Worm (Caenorhabditis elegans) whole organism, L3 larva: ENCODE measurements around the gene F55B11.3.

ENCODE experiments used
- ZK546.5 ChIP-seq: sonication (generic microtip); optimal IDR thresholded peaks from 2 replicates; lab custom pipeline; 2017; ENCODE audit warnings: missing biosample characterization, missing genetic modification characterization
- aly-2 ChIP-seq: fragments of 150-350 bp; optimal IDR thresholded peaks from 2 replicates; lab custom pipeline; 2014; ENCODE audit warnings: missing biosample characterization, missing genetic modification characterization
- ama-1 ChIP-seq: fragments of 150-350 bp; optimal IDR thresholded peaks from 2 replicates; lab custom pipeline; 2018
- ceh-16 ChIP-seq: sonication (generic microtip); optimal IDR thresholded peaks from 2 replicates; lab custom pipeline; 2017; ENCODE audit warnings: missing biosample characterization, missing genetic modification characterization
- ceh-82 ChIP-seq: fragments of 150-350 bp; optimal IDR thresholded peaks from 2 replicates; lab custom pipeline; 2014; ENCODE audit warnings: missing biosample characterization, missing genetic modification characterization
- daf-12 ChIP-seq: fragments of 150-350 bp; optimal IDR thresholded peaks from 2 replicates; lab custom pipeline; 2014; ENCODE audit warnings: missing biosample characterization, missing genetic modification reagents, missing genetic modification characterization
- egl-27 ChIP-seq: sonication (generic microtip); optimal IDR thresholded peaks from 4 replicates; lab custom pipeline; 2017; ENCODE audit warnings: missing biosample characterization, missing genetic modification reagents, missing genetic modification characterization
- egl-5 ChIP-seq: fragments of 150-350 bp; optimal IDR thresholded peaks from 2 replicates; lab custom pipeline; 2017; ENCODE audit warnings: missing biosample characterization, missing genetic modification reagents, missing genetic modification characterization, inconsistent platforms
- elt-1 ChIP-seq: fragments of 150-350 bp; optimal IDR thresholded peaks from 2 replicates; lab custom pipeline; 2014; ENCODE audit warnings: missing biosample characterization, missing genetic modification characterization
- elt-3 ChIP-seq, 3 experiments: fragments of 150-350 bp in 1 of 3; sonication (generic microtip) in 2 of 3; optimal IDR thresholded peaks; 2 replicates in 2 of 3; 4 replicates in 1 of 3; lab custom pipeline; 2014 to 2017; ENCODE audit warnings: missing biosample characterization in 3 of 3, missing genetic modification characterization in 3 of 3
- eor-1 ChIP-seq, 2 experiments: fragments of 150-350 bp; optimal IDR thresholded peaks; 2 replicates each; lab custom pipeline; 2014 to 2018; ENCODE audit warnings: missing biosample characterization in 2 of 2, missing genetic modification characterization in 2 of 2
- fkh-2 ChIP-seq: fragments of 150-350 bp; optimal IDR thresholded peaks from 2 replicates; lab custom pipeline; 2014; ENCODE audit warnings: missing biosample characterization, missing genetic modification reagents, missing genetic modification characterization
- fos-1 ChIP-seq: fragments of 150-350 bp; optimal IDR thresholded peaks from 2 replicates; lab custom pipeline; 2014; ENCODE audit warnings: missing biosample characterization, missing genetic modification characterization
- jun-1 ChIP-seq: fragments of 150-350 bp; optimal IDR thresholded peaks from 2 replicates; lab custom pipeline; 2014; ENCODE audit warnings: missing biosample characterization, missing genetic modification reagents, missing genetic modification characterization
- lin-15B ChIP-seq: fragments of 150-350 bp; optimal IDR thresholded peaks from 2 replicates; lab custom pipeline; 2014; ENCODE audit warnings: missing biosample characterization, missing genetic modification characterization
- lin-39 ChIP-seq: fragments of 150-350 bp; optimal IDR thresholded peaks from 2 replicates; lab custom pipeline; 2018; ENCODE audit warnings: missing biosample characterization, missing genetic modification reagents, missing genetic modification characterization
- mml-1 ChIP-seq: fragments of 150-350 bp; sonication (generic microtip); optimal IDR thresholded peaks from 3 replicates; lab custom pipeline; 2014; ENCODE audit warnings: missing biosample characterization, missing genetic modification characterization
- nhr-11 ChIP-seq: fragments of 150-350 bp; optimal IDR thresholded peaks from 2 replicates; lab custom pipeline; 2014; ENCODE audit warnings: missing biosample characterization, missing genetic modification characterization
- nhr-12 ChIP-seq: fragments of 150-350 bp; optimal IDR thresholded peaks from 2 replicates; lab custom pipeline; 2014; ENCODE audit warnings: missing biosample characterization, missing genetic modification characterization
- nhr-23 ChIP-seq: fragments of 150-350 bp; optimal IDR thresholded peaks from 2 replicates; lab custom pipeline; 2014; ENCODE audit warnings: missing biosample characterization, missing genetic modification reagents, missing genetic modification characterization
- nhr-25 ChIP-seq: sonication (generic microtip); optimal IDR thresholded peaks from 2 replicates; lab custom pipeline; 2017; ENCODE audit warnings: missing biosample characterization, missing genetic modification characterization
- nhr-76 ChIP-seq: fragments of 150-350 bp; sonication (generic microtip); optimal IDR thresholded peaks from 5 replicates; lab custom pipeline; 2014; ENCODE audit warnings: missing biosample characterization, missing genetic modification characterization
- pha-4 ChIP-seq: fragments of 150-350 bp; optimal IDR thresholded peaks from 2 replicates; lab custom pipeline; 2014; ENCODE audit warnings: missing biosample characterization, missing genetic modification reagents, missing genetic modification characterization
- pqm-1 ChIP-seq: fragments of 150-350 bp; optimal IDR thresholded peaks from 2 replicates; lab custom pipeline; 2017; ENCODE audit warnings: missing biosample characterization, missing genetic modification characterization, inconsistent platforms
- skn-1 ChIP-seq: fragments of 150-350 bp; optimal IDR thresholded peaks from 2 replicates; lab custom pipeline; 2014; ENCODE audit warnings: missing biosample characterization, missing genetic modification characterization
- snpc-4 ChIP-seq: fragments of 150-350 bp; optimal IDR thresholded peaks from 2 replicates; lab custom pipeline; 2014; ENCODE audit warnings: missing biosample characterization, missing genetic modification characterization
- zag-1 ChIP-seq: fragments of 150-350 bp; optimal IDR thresholded peaks from 2 replicates; lab custom pipeline; 2014; ENCODE audit warnings: missing biosample characterization, missing genetic modification characterization
- ztf-11 ChIP-seq: fragments of 150-350 bp; optimal IDR thresholded peaks from 2 replicates; lab custom pipeline; 2014; ENCODE audit warnings: missing biosample characterization, missing genetic modification characterization
- ztf-4 ChIP-seq: fragments of 150-350 bp; optimal IDR thresholded peaks from 2 replicates; lab custom pipeline; 2014; ENCODE audit warnings: missing biosample characterization, missing genetic modification characterization

The F55B11.3 gene

DNA sequence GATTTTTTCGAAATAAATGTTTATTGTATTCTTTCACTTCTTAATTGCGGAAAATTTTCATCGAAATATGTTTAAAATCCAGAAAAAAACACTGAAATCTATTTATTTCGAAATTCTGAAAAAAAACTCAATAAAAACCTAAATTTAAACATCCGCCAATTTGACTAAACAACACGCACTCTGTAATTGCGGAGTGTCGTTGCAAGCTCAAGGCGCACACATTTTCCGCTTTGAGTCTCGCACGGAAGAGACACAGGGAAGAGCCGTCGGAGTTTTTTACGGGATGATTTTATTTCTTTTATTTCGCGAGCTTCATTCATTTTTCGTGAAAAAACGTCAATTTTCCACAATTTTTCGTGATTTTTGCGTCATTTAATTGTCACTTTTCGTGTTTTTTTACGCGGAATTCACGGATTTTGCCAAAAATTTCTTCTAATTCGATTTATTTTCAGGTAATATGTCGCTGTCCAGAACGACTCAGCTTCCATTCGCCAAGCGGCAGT is 39.6 kb downstream of the F55B11.3 start, which contains the start of gene dld-1 (continued):
- TF ChIP-seq eor-1 (tag; optimal IDR thresholded peaks at IDR 0.05; lab: Kevin White, UChicago) (no peak), lin-39 (tag; lab: Kevin White, UChicago) (peak; percentile 100), nhr-23 (tag; lab: Kevin White, UChicago) (peak; percentile 99), nhr-12 (tag; lab: Kevin White, UChicago) (no peak), ceh-16 (peak; percentile 51), mml-1 (tag; lab: Kevin White, UChicago) (no peak)
- TF ChIP-seq, all 47 proteins: peak for 33

ce11 chrIV:14466048-14466447 is 41.6 kb downstream of the F55B11.3 start:
- TF ChIP-seq daf-12 (tag; lab: Kevin White, UChicago) (no peak), lin-15B (tag; lab: Kevin White, UChicago) (no peak), pqm-1 (no peak), zag-1 (no peak), snpc-4 (tag; lab: Kevin White, UChicago) (no peak), ztf-4 (no peak), mml-1 (tag; lab: Kevin White, UChicago) (no peak), fkh-2 (tag; lab: Kevin White, UChicago) (no peak), elt-1 (tag; lab: Kevin White, UChicago) (no peak), nhr-25 (tag; lab: Kevin White, UChicago) (no peak), ama-1 (no peak), lin-39 (tag; lab: Kevin White, UChicago) (no peak), aly-2 (tag; lab: Kevin White, UChicago) (no peak)

DNA sequence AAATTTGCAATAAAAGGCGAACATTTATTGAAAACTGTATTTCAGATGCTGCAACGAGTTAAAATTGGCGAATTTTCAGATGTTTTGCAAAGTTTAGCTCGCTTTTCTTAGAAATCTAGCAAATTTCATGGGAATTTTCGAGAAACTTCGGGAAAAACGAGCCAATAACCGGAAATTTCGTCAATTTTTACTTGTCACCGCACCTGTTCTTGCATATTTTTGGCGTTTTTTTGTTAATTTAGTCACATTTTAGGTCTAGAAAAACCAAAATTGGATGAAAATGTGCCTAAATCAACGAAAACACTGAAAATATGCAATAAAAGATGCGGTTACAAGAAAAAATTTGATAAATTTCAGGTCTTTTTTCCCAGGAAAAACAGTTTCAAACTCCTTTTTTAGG is 42.3 kb downstream of the F55B11.3 start:
- no peak for TF ChIP-seq nhr-11 (tag; lab: Kevin White, UChicago)

DNA sequence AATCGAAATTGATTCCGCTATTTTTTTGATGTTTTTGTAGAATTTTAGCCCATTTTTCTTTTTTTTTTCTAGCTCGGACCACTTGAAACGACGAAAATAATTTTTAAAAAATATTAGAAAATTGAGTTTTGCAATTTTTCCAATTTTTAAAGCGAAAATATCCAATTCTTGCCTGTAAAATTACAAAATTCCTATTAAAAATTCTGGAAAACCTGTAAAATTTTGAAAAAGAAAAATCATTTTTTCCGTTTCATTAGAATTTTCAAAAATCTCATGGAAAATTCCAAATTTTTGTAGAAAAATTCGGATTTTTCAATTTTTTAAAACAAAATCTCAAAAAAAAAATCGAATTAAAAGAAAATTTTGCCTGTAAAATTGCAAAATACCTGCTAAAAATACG is 44.5 kb downstream of the F55B11.3 start:
- no peak for TF ChIP-seq egl-5 (tag; lab: Kevin White, UChicago)
- TF ChIP-seq ceh-82 (tag; lab: Kevin White, UChicago) = no peak
- no peak for TF ChIP-seq ztf-11 (tag; lab: Kevin White, UChicago)
- TF ChIP-seq fos-1 (tag; lab: Kevin White, UChicago) = no peak
- no peak for TF ChIP-seq lin-39 (tag; lab: Kevin White, UChicago)
- no peak for TF ChIP-seq nhr-76 (tag; lab: Kevin White, UChicago)
- no peak for TF ChIP-seq elt-3 (tag; optimal IDR thresholded peaks at IDR 0.05; lab: Kevin White, UChicago)
- TF ChIP-seq zag-1 = no peak
- TF ChIP-seq ZK546.5 (tag; lab: Kevin White, UChicago) = no peak
- no peak for TF ChIP-seq pha-4 (tag; lab: Kevin White, UChicago)
- TF ChIP-seq nhr-25 (tag; lab: Kevin White, UChicago) = no peak
- TF ChIP-seq nhr-11 (tag; lab: Kevin White, UChicago) = no peak
- TF ChIP-seq mml-1 (tag; lab: Kevin White, UChicago) = no peak
- TF ChIP-seq jun-1 (tag; lab: Kevin White, UChicago) = no peak
- TF ChIP-seq egl-27 = no peak
- no peak for TF ChIP-seq aly-2 (tag; lab: Kevin White, UChicago)
- no peak for TF ChIP-seq skn-1 (tag; lab: Kevin White, UChicago)
